Worm (Caenorhabditis elegans): Measurements from ENCODE around the gene lipl-2.

DNA sequence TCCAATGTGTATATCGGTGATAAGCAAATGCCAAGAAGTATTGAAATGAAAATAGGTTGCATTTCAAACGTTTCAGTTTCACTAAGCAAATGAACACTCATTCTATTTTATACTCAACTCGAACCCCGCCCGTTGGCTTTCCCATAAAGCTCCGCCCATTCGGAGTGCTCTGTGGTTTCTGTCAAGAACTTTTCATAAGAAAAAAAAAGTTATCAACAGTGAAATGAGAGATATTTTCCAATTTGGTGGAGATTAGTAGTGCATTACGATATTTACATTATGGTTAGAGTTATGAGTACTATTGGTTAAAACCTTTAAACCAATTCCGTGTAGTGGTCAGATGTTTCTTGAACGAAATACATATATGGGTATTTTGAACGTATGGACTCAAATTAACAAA is 41.1 kb upstream of the lipl-2 start, which contains the start of gene F58E6.4:
- no peak for TF ChIP-seq F13H6.1 (tag; optimal IDR thresholded peaks at IDR 0.05)
- TF ChIP-seq ama-1 (optimal IDR thresholded peaks at IDR 0.05) = no peak
- no peak for TF ChIP-seq ceh-45 (GFP tag; IDR thresholded peaks at IDR 0.05)
- TF ChIP-seq pha-4 (tag; optimal IDR thresholded peaks at IDR 0.05) = no peak
- TF ChIP-seq ceh-19 (GFP tag; optimal IDR thresholded peaks at IDR 0.05) = no peak
- TF ChIP-seq unc-86 (tag; optimal IDR thresholded peaks at IDR 0.05) = no peak
- TF ChIP-seq fax-1 (tag; optimal IDR thresholded peaks at IDR 0.05) = no peak
- no peak for TF ChIP-seq zip-5 (tag; optimal IDR thresholded peaks at IDR 0.05)
- TF ChIP-seq pros-1 (tag; optimal IDR thresholded peaks at IDR 0.05) = no peak
- no peak for TF ChIP-seq nhr-232 (tag; optimal IDR thresholded peaks at IDR 0.05)
- no peak for TF ChIP-seq nhr-11 (tag; optimal IDR thresholded peaks at IDR 0.05)
